Worm (Caenorhabditis elegans) whole organism, early embryonic: Measurements from ENCODE around the gene R11D1.10.

Experiments
- B0310.2 ChIP-seq: sonication (generic microtip); optimal IDR thresholded peaks from 2 replicates; lab custom pipeline; 2016; ENCODE audit warnings: mild to moderate bottlenecking, missing genetic modification characterization, missing compliant biosample characterization
- F13C5.2 ChIP-seq: sonication (generic microtip); optimal IDR thresholded peaks from 2 replicates; lab custom pipeline; 2017; ENCODE audit warnings: mild to moderate bottlenecking, missing genetic modification characterization, inconsistent platforms, missing compliant biosample characterization
- aly-1 ChIP-seq: sonication (generic microtip); optimal IDR thresholded peaks from 2 replicates; lab custom pipeline; 2016; ENCODE audit warnings: missing genetic modification characterization, missing compliant biosample characterization
- ama-1 ChIP-seq: fragments of 150-350 bp; optimal IDR thresholded peaks from 2 replicates; lab custom pipeline; 2014
- ceh-13 ChIP-seq: fragments of 200-800 bp; sonication (Bioruptor generic); optimal IDR thresholded peaks from 2 replicates; lab custom pipeline; 2018; ENCODE audit warnings: mild to moderate bottlenecking, missing genetic modification characterization, missing compliant biosample characterization
- ceh-36 ChIP-seq: sonication (generic microtip); optimal IDR thresholded peaks from 2 replicates; lab custom pipeline; 2016; ENCODE audit warnings: missing genetic modification characterization, inconsistent platforms, missing compliant biosample characterization
- ets-7 ChIP-seq: sonication (generic microtip); optimal IDR thresholded peaks from 2 replicates; lab custom pipeline; 2016; ENCODE audit warnings: missing genotype, missing genetic modification characterization, missing compliant biosample characterization
- flt-1 ChIP-seq: fragments of 200-800 bp; sonication (Bioruptor generic); IDR thresholded peaks from 2 replicates; pipeline ENCODE4 v1.3.6; 2022; ENCODE audit warnings: missing genetic modification characterization, missing compliant biosample characterization
- hmbx-1 ChIP-seq: sonication (generic microtip); optimal IDR thresholded peaks from 2 replicates; lab custom pipeline; 2016; ENCODE audit warnings: mild to moderate bottlenecking, missing genetic modification characterization, missing compliant biosample characterization
- hmg-4 ChIP-seq: fragments of 200-800 bp; sonication (Bioruptor generic); optimal IDR thresholded peaks from 2 replicates; lab custom pipeline; 2018; ENCODE audit warnings: mild to moderate bottlenecking, missing genetic modification characterization, missing compliant biosample characterization
- hnd-1 ChIP-seq: sonication (generic microtip); optimal IDR thresholded peaks from 2 replicates; lab custom pipeline; 2016; ENCODE audit warnings: missing genetic modification characterization, missing compliant biosample characterization
- pes-1 ChIP-seq: fragments of 200-800 bp; sonication (Bioruptor generic); IDR thresholded peaks from 2 replicates; pipeline ENCODE4 v1.3.6; 2022; ENCODE audit warnings: missing genetic modification reagents, missing genetic modification characterization, missing compliant biosample characterization
- scrt-1 ChIP-seq: fragments of 200-800 bp; sonication (Bioruptor generic); IDR thresholded peaks from 2 replicates; pipeline ENCODE4 v1.3.6; 2022; ENCODE audit warnings: missing genetic modification characterization, missing compliant biosample characterization
- sea-1 ChIP-seq: fragments of 200-800 bp; sonication (Bioruptor generic); conservative IDR thresholded peaks from 2 replicates; pipeline ENCODE4 v1.3.6; 2022; ENCODE audit warnings: missing genetic modification characterization, missing compliant biosample characterization
- tbx-11 ChIP-seq: fragments of 200-800 bp; sonication (Bioruptor generic); IDR thresholded peaks from 2 replicates; pipeline ENCODE4 v1.3.6; 2022; ENCODE audit warnings: missing genetic modification characterization, missing compliant biosample characterization
- tbx-37 ChIP-seq: fragments of 200-800 bp; sonication (Bioruptor generic); conservative IDR thresholded peaks from 2 replicates; pipeline ENCODE4 v1.3.6; 2022; ENCODE audit warnings: missing genetic modification reagents, missing genetic modification characterization, missing compliant biosample characterization
- tra-4 ChIP-seq: sonication (generic microtip); optimal IDR thresholded peaks from 2 replicates; lab custom pipeline; 2017; ENCODE audit warnings: missing genetic modification characterization, missing compliant biosample characterization

R11D1.10 gene

ce11 chrV:12741684-12742083 is 12.4 kb downstream of the R11D1.10 start, which contains the start of gene hrg-7:
Gene hrg-7 (plus strand): TSS chrV:12742041.
- TF ChIP-seq tra-4 (tag; lab: Kevin White, UChicago) (no peak), scrt-1 (no peak), flt-1 (no peak)

ce11 chrV:12743778-12744502 is 14.6 kb downstream of the R11D1.10 start:
- TF ChIP-seq tbx-11 (GFP tag; lab: Robert Waterston, UW) = no peak
- TF ChIP-seq aly-1 (tag; lab: Kevin White, UChicago) = no peak
- no peak for TF ChIP-seq ceh-13

ce11 chrV:12744979-12745378 is 15.7 kb downstream of the R11D1.10 start, which contains the start of gene C15C8.7:
Gene C15C8.7 (minus strand): TSS chrV:12745050.
- TF ChIP-seq scrt-1 (no peak), tra-4 (tag; lab: Kevin White, UChicago) (no peak), ceh-36 (no peak), hmbx-1 (tag; lab: Kevin White, UChicago) (no peak), ets-7 (tag; lab: Kevin White, UChicago) (no peak), hmg-4 (GFP tag; lab: Kevin White, UChicago) (no peak), flt-1 (no peak), sea-1 (GFP tag; lab: Robert Waterston, UW) (no peak), ceh-13 (no peak), ama-1 (lab: Kevin White, UChicago) (no peak), hnd-1 (tag; lab: Kevin White, UChicago) (no peak), tbx-11 (GFP tag; lab: Robert Waterston, UW) (no peak)

DNA sequence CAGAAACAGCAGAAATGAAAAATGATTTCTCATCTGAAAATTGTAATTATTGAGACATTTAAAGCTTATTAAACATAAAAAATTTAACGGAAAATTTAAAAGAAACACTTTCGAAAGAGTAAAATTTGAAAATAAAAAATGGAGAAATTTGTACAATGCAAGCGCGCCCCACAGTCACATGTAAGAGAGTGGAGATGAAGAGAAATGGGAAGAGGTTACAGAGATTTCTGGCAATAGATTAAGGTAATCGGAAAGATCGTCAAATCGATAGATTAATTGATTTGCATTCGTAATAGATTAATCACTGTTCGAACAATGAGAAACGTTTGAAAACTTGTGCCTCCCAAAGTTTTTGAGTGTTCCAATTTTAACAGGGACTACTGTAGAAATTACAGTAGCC is 18.1 kb downstream of the R11D1.10 start, which contains the start of gene C15C8.4:
C15C8.4 (minus strand) TSS at position 33 of the 400 bp plus-strand sequence.
- TF ChIP-seq ama-1 (lab: Kevin White, UChicago) = no peak
- TF ChIP-seq ceh-36 = no peak
- TF ChIP-seq B0310.2 (tag; lab: Kevin White, UChicago) = no peak
- TF ChIP-seq tbx-37 = no peak
- no peak for TF ChIP-seq tbx-11 (GFP tag; lab: Robert Waterston, UW)
- no peak for TF ChIP-seq hmg-4 (GFP tag; lab: Kevin White, UChicago)
- TF ChIP-seq tra-4 (tag; lab: Kevin White, UChicago) = no peak
- TF ChIP-seq sea-1 (GFP tag; lab: Robert Waterston, UW) = no peak
- no peak for TF ChIP-seq scrt-1
- TF ChIP-seq F13C5.2 (tag; lab: Kevin White, UChicago) = no peak
- no peak for TF ChIP-seq pes-1 (GFP tag; lab: Robert Waterston, UW)
- TF ChIP-seq ceh-13 = no peak
- no peak for TF ChIP-seq hnd-1 (tag; lab: Kevin White, UChicago)

DNA sequence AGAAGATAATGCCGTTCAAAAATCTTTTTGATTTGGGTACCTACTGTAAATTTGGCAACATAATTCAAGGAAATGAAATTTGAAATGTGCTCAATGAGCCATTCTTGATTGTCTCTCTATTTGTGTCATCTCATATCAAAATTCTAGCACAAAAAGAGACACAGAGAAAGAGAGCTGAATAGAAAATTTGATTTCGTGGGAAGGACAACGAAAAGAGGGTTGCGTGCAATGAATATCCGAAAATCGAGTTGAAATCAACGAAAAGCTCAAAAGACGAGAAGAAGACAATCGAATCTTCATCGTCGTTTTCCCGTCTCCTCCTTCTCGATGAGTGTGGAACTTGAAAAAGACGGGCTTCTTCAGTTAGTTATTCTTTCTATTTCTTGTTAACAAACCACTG is 18.5 kb downstream of the R11D1.10 start, which contains the start of gene C15C8.5:
C15C8.5 (plus strand) TSS at position 152 of the 400 bp plus-strand sequence.
- TF ChIP-seq tbx-37 (no peak), ama-1 (lab: Kevin White, UChicago) (no peak), aly-1 (tag; lab: Kevin White, UChicago) (no peak), ets-7 (tag; lab: Kevin White, UChicago) (no peak), B0310.2 (tag; lab: Kevin White, UChicago) (no peak), hmg-4 (GFP tag; lab: Kevin White, UChicago) (no peak), tbx-11 (GFP tag; lab: Robert Waterston, UW) (no peak), hnd-1 (tag; lab: Kevin White, UChicago) (no peak), tra-4 (tag; lab: Kevin White, UChicago) (no peak), F13C5.2 (tag; lab: Kevin White, UChicago) (no peak), scrt-1 (no peak), ceh-36 (no peak)

- no peak for TF ChIP-seq ceh-36
- TF ChIP-seq sea-1 (GFP tag; lab: Robert Waterston, UW) = no peak
- no peak for TF ChIP-seq B0310.2 (tag; lab: Kevin White, UChicago)
- TF ChIP-seq hmbx-1 (tag; lab: Kevin White, UChicago) = no peak
- no peak for TF ChIP-seq tra-4 (tag; lab: Kevin White, UChicago)
- no peak for TF ChIP-seq ets-7 (tag; lab: Kevin White, UChicago)
- TF ChIP-seq flt-1 = no peak
- no peak for TF ChIP-seq F13C5.2 (tag; lab: Kevin White, UChicago)
- no peak for TF ChIP-seq tbx-37
- no peak for TF ChIP-seq tbx-11 (GFP tag; lab: Robert Waterston, UW)
- TF ChIP-seq hmg-4 (GFP tag; lab: Kevin White, UChicago) = no peak
- TF ChIP-seq ceh-13 = no peak
- no peak for TF ChIP-seq hnd-1 (tag; lab: Kevin White, UChicago)
- no peak for TF ChIP-seq pes-1 (GFP tag; lab: Robert Waterston, UW)
- TF ChIP-seq aly-1 (tag; lab: Kevin White, UChicago) = no peak
These were observed 20.2 kb downstream of the R11D1.10 start for ce11 chrV:12749558-12749957.

- TF ChIP-seq scrt-1 = no peak
- no peak for TF ChIP-seq aly-1 (tag; lab: Kevin White, UChicago)
- TF ChIP-seq hmbx-1 (tag; lab: Kevin White, UChicago) = no peak
- TF ChIP-seq hnd-1 (tag; lab: Kevin White, UChicago) = no peak
- no peak for TF ChIP-seq ceh-36
- TF ChIP-seq sea-1 (GFP tag; lab: Robert Waterston, UW) = no peak
- TF ChIP-seq tra-4 (tag; lab: Kevin White, UChicago) = no peak
- no peak for TF ChIP-seq F13C5.2 (tag; lab: Kevin White, UChicago)
- TF ChIP-seq ceh-13 = no peak
- no peak for TF ChIP-seq ama-1 (lab: Kevin White, UChicago)
- no peak for TF ChIP-seq hmg-4 (GFP tag; lab: Kevin White, UChicago)
- TF ChIP-seq tbx-37 = no peak
- TF ChIP-seq pes-1 (GFP tag; lab: Robert Waterston, UW) = no peak
- TF ChIP-seq B0310.2 (tag; lab: Kevin White, UChicago) = no peak
- TF ChIP-seq ets-7 (tag; lab: Kevin White, UChicago) = no peak
- TF ChIP-seq flt-1 = no peak
- TF ChIP-seq tbx-11 (GFP tag; lab: Robert Waterston, UW) = no peak
These were observed 22.3 kb downstream of the R11D1.10 start, which contains the start of gene C15C8.6 for ce11 chrV:12751495-12752050. Gene C15C8.6 (minus strand): TSS chrV:12751545.
